Fruit fly (Drosophila melanogaster): Measurements from ENCODE around the gene Usp7.

The Usp7 gene

DNA sequence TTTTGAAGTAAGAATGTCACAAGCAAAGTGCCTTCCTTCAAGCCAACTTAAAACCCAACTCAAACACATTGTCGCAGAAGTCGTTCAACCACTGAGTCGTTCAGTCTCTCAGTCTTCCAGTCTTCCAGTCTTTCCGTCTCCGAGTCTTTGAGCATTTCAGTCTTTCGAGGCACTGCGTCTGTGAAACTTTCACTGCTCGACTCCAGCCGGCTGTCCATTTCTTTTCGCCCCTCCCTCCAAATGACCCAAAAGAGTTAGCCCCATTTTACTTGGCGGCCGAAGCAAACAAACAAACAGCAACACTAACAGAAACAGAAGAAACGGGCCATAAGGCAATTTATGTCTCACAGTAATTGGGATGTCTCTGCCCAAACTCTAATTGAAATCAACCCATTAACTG, 27.8 kb downstream of the Usp7 start:
- TF ChIP-seq foxo (GFP tag; optimal IDR thresholded peaks at IDR 0.05), result no peak
- TF ChIP-seq CG32264 (GFP tag; optimal IDR thresholded peaks at IDR 0.05), result no peak
- no peak for TF ChIP-seq dmrt93B (GFP tag; optimal IDR thresholded peaks at IDR 0.05)
- TF ChIP-seq Hnf4 (GFP tag; optimal IDR thresholded peaks at IDR 0.05), result no peak
- TF ChIP-seq jim (GFP tag; optimal IDR thresholded peaks at IDR 0.05), result no peak
- no peak for TF ChIP-seq usp (GFP tag; optimal IDR thresholded peaks at IDR 0.05)
- no peak for TF ChIP-seq Hr83 (GFP tag; optimal IDR thresholded peaks at IDR 0.05; ENCODE audit: poor library complexity, severe bottlenecking)
- no peak for TF ChIP-seq ey (GFP tag; optimal IDR thresholded peaks at IDR 0.05)

DNA sequence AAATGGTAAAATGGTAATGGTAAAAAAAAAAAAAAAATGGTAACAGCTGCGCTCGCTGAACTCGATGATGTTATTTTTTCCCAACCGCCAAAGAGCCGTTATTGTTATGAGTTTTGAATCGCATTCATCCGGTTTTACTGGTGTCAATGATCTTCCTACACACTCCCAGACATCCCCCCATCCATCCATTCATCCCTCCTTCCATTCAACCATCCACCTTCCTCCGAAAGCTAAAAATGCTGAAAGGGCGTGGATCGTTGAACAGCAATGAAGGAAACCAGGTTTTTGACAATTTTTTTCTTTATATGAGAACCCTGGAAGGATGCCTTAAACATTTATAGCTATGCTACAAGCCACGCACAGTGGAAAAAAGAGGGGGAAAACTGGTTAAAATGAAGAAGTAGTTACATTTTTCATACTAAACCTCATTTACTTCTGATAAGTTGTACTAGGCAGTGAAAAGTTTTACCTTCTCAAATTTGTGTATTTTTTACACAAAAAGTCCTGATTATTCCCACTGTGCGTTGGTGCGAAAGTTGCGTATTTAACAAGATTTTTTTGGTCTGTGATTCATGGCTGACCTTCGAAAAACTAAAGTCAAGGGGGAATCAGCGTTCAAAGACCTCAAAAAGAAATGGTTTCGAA, 28.7 kb downstream of the Usp7 start:
- TF ChIP-seq sage (GFP tag; optimal IDR thresholded peaks at IDR 0.05) (no peak), Sp1 (GFP tag; optimal IDR thresholded peaks at IDR 0.05) (peak; percentile 39), br (GFP tag; optimal IDR thresholded peaks at IDR 0.05) (peak; percentile 38), Hr83 (GFP tag; optimal IDR thresholded peaks at IDR 0.05; ENCODE audit: poor library complexity, severe bottlenecking) (no peak), h (GFP tag; optimal IDR thresholded peaks at IDR 0.05) (peak; percentile 69), brk (GFP tag; optimal IDR thresholded peaks at IDR 0.05) (no peak), Mio (GFP tag; optimal IDR thresholded peaks at IDR 0.05) (no peak), woc (GFP tag; optimal IDR thresholded peaks at IDR 0.05) (peak; percentile 43), Myc (optimal IDR thresholded peaks at IDR 0.05) (no peak), rgr (GFP tag; optimal IDR thresholded peaks at IDR 0.05) (peak; percentile 57), CG9705 (GFP tag; optimal IDR thresholded peaks at IDR 0.05) (no peak), foxo (GFP tag; optimal IDR thresholded peaks at IDR 0.05) (peak in 1 of 2 experiments; percentile 28), Jra (GFP tag; optimal IDR thresholded peaks at IDR 0.05) (no peak), fru (GFP tag; optimal IDR thresholded peaks at IDR 0.05) (peak; percentile 51), dl (GFP tag; optimal IDR thresholded peaks at IDR 0.05; ENCODE audit: insufficient read depth in 1 of 2, partially characterized antibody in 2 of 2) (no peak), sv (GFP tag; optimal IDR thresholded peaks at IDR 0.05) (no peak), OdsH (GFP tag; optimal IDR thresholded peaks at IDR 0.05) (peak; percentile 16), HLH106 (tag; optimal IDR thresholded peaks at IDR 0.05) (peak; percentile 25), Vsx2 (GFP tag; optimal IDR thresholded peaks at IDR 0.05; ENCODE audit: partially characterized antibody) (no peak), ey (GFP tag; optimal IDR thresholded peaks at IDR 0.05) (peak; percentile 36), psq (GFP tag; optimal IDR thresholded peaks at IDR 0.05) (peak; percentile 19), tai (GFP tag; optimal IDR thresholded peaks at IDR 0.05) (no peak)

DNA sequence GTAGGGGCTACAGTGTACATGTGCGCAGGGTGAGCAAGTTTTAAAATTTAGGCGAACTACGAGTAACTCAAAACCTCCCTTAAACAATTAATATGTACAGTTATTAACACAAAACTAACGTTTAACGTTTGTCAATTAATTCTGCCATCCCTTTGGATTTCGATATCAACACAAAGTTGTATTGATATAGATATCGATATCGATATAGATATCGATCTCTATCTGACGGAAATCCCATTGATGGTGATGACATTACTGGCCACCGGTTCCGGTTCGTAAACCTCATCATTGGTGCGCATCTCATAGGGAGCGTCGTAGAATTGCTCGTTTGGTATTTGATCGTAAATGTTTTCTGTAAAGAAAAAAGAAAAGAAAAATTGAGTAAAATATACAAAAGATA, 35.6 kb downstream of the Usp7 start:
- TF ChIP-seq tai (GFP tag; optimal IDR thresholded peaks at IDR 0.05) (no peak), sage (GFP tag; optimal IDR thresholded peaks at IDR 0.05) (no peak), psq (GFP tag; optimal IDR thresholded peaks at IDR 0.05) (no peak), Hnf4 (GFP tag; optimal IDR thresholded peaks at IDR 0.05) (no peak), Myc (optimal IDR thresholded peaks at IDR 0.05) (no peak), fru (GFP tag; optimal IDR thresholded peaks at IDR 0.05) (no peak), jim (GFP tag; optimal IDR thresholded peaks at IDR 0.05) (no peak), Mio (GFP tag; optimal IDR thresholded peaks at IDR 0.05) (no peak), brk (GFP tag; optimal IDR thresholded peaks at IDR 0.05) (no peak), usp (GFP tag; optimal IDR thresholded peaks at IDR 0.05) (no peak), Jra (GFP tag; optimal IDR thresholded peaks at IDR 0.05) (no peak), br (GFP tag; optimal IDR thresholded peaks at IDR 0.05) (no peak), Sp1 (GFP tag; optimal IDR thresholded peaks at IDR 0.05) (no peak), Hr78 (GFP tag; optimal IDR thresholded peaks at IDR 0.05) (no peak), sv (GFP tag; optimal IDR thresholded peaks at IDR 0.05) (no peak)

DNA sequence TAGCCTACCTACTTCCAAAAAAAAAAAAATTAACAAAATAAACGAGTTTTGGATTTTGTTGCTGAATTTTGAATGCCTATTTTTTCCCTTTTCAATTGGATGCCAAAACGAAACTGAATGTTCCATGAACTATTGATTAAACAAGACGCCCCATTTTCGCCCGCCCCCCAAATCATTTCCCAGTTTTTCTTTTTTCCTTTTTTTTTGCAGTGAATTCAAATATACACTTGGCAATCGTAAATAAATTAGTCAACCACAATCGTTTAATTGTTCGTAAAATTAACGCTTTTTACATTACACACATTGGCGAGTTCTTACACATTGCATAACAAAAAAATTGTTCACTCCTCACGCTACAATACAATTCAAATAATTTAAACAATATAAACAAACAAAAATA, 36.2 kb downstream of the Usp7 start, which contains the start of gene CG18130:
CG18130 (minus strand) TSS at position 101 of the 400 bp plus-strand sequence.
- TF ChIP-seq Hr83 (GFP tag; optimal IDR thresholded peaks at IDR 0.05; ENCODE audit: poor library complexity, severe bottlenecking) (no peak), psq (GFP tag; optimal IDR thresholded peaks at IDR 0.05) (no peak), Myc (optimal IDR thresholded peaks at IDR 0.05) (no peak), CrebA (GFP tag; optimal IDR thresholded peaks at IDR 0.05; ENCODE audit: borderline replicate concordance) (no peak), woc (GFP tag; optimal IDR thresholded peaks at IDR 0.05) (no peak), dsf (GFP tag; optimal IDR thresholded peaks at IDR 0.05; ENCODE audit: borderline replicate concordance) (no peak), ey (GFP tag; optimal IDR thresholded peaks at IDR 0.05) (no peak), Vsx2 (GFP tag; optimal IDR thresholded peaks at IDR 0.05; ENCODE audit: partially characterized antibody) (no peak), N (GFP tag; optimal IDR thresholded peaks at IDR 0.05) (no peak), Sp1 (GFP tag; optimal IDR thresholded peaks at IDR 0.05) (no peak), Mio (GFP tag; optimal IDR thresholded peaks at IDR 0.05) (no peak), br (GFP tag; optimal IDR thresholded peaks at IDR 0.05) (no peak)
